Worm (Caenorhabditis elegans): ENCODE measurements around the gene C50E3.11.

DNA sequence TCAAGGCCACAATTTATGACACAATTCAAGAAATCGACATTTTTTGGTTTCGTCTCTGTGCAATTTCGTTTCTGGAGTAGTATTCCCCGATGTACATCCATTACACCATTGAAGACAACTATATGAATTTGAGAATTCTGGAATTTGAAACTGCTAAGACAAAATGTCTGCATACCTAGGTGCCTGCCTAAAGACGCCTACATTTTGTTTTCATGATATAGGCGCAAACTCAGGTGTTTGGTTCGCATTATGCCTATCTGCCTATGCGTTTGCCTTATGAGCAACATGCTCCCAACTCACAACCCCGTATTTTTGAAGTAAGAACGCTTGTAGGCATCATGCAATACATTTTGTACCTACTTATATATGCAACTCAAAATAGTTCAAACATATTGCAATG lies 32.3 kb downstream of the C50E3.11 start, which contains the start of gene F19F10.14:
- no peak for TF ChIP-seq him-1 (tag; optimal IDR thresholded peaks at IDR 0.05)
- TF ChIP-seq W03F9.2 (tag; optimal IDR thresholded peaks at IDR 0.05) = no peak
- TF ChIP-seq dao-5 (tag; optimal IDR thresholded peaks at IDR 0.05) = no peak

Measured in whole organism, L4/young adult.